Fruit fly (Drosophila melanogaster): ENCODE data around the gene Arp5.

Gene Arp5

DNA sequence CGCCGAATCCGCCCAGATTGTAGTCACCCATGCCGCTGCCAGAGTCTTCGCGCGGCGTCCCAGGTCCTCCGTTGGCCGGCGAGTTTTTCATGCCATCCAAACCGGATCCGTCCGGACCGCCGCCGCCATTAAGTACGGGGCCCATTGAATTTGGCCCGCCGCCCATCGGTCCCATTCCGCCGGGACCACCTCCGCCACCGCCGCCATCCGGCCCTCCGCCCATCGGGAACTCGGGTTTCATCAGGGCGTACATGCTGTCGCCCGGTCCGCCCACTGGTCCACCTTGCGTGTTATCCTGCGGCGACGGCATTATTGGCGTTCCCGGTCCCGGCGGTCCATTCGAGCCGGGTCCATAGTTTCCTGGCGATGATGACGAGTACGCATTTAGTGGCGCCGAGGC, 10.0 kb downstream of the Arp5 start:
- TF ChIP-seq Dfd (GFP tag; optimal IDR thresholded peaks at IDR 0.05) (peak; percentile 97), usp (GFP tag; optimal IDR thresholded peaks at IDR 0.05) (no peak)

DNA sequence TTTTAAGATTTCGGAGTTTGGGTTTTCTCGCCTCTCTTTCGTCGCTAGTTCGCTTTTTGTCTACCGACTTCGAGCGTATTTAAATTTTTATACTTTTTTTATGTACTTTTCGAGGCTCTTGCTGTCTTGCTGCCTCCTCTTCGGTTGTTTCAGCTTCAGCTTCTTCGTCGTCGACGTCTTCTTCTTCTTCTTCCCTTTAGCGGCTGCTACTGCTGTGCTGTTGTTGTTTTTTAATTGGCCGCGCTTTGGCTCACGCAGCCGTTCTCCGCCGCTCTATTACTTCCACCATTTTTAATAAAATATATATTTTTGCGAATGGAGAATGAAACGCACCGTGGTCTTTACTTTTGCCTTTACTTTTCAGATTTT, 11.3 kb downstream of the Arp5 start:
- TF ChIP-seq Dif (GFP tag; optimal IDR thresholded peaks at IDR 0.05; ENCODE audit: partially characterized antibody) = no peak
- no peak for TF ChIP-seq Rel (GFP tag; optimal IDR thresholded peaks at IDR 0.05)
- TF ChIP-seq Rel (tag; optimal IDR thresholded peaks at IDR 0.05) = no peak
- TF ChIP-seq Hr83 (GFP tag; optimal IDR thresholded peaks at IDR 0.05; ENCODE audit: poor library complexity, severe bottlenecking) = no peak
- no peak for TF ChIP-seq sage (GFP tag; optimal IDR thresholded peaks at IDR 0.05)
- TF ChIP-seq HLH106 (tag; optimal IDR thresholded peaks at IDR 0.05) = no peak
- TF ChIP-seq usp (GFP tag; optimal IDR thresholded peaks at IDR 0.05) = no peak
- TF ChIP-seq Vsx2 (GFP tag; optimal IDR thresholded peaks at IDR 0.05; ENCODE audit: partially characterized antibody) = no peak
- no peak for TF ChIP-seq N (GFP tag; optimal IDR thresholded peaks at IDR 0.05)
- TF ChIP-seq br (GFP tag; optimal IDR thresholded peaks at IDR 0.05) = no peak
- TF ChIP-seq dl (GFP tag; optimal IDR thresholded peaks at IDR 0.05; ENCODE audit: insufficient read depth in 1 of 2, partially characterized antibody in 2 of 2) = no peak
- no peak for TF ChIP-seq fru (GFP tag; optimal IDR thresholded peaks at IDR 0.05)

- TF ChIP-seq CrebA (GFP tag; optimal IDR thresholded peaks at IDR 0.05; ENCODE audit: borderline replicate concordance) (no peak), br (GFP tag; optimal IDR thresholded peaks at IDR 0.05) (no peak), h (GFP tag; optimal IDR thresholded peaks at IDR 0.05) (peak; percentile 63), Rel (GFP tag; optimal IDR thresholded peaks at IDR 0.05) (peak; percentile 89), Rel (tag; optimal IDR thresholded peaks at IDR 0.05) (peak; percentile 58), woc (GFP tag; optimal IDR thresholded peaks at IDR 0.05) (peak; percentile 66), tai (GFP tag; optimal IDR thresholded peaks at IDR 0.05) (no peak), Hr83 (GFP tag; optimal IDR thresholded peaks at IDR 0.05; ENCODE audit: poor library complexity, severe bottlenecking) (peak; percentile 77), lola (GFP tag; optimal IDR thresholded peaks at IDR 0.05) (no peak), dmrt93B (GFP tag; optimal IDR thresholded peaks at IDR 0.05) (peak; percentile 56), Myc (optimal IDR thresholded peaks at IDR 0.05) (no peak), Abd-B (GFP tag; optimal IDR thresholded peaks at IDR 0.05) (no peak), GATAd (GFP tag; optimal IDR thresholded peaks at IDR 0.05) (no peak), foxo (GFP tag; optimal IDR thresholded peaks at IDR 0.05) (peak; percentile 65 to 89), Mio (GFP tag; optimal IDR thresholded peaks at IDR 0.05) (no peak), OdsH (GFP tag; optimal IDR thresholded peaks at IDR 0.05) (peak; percentile 8), Hnf4 (GFP tag; optimal IDR thresholded peaks at IDR 0.05) (peak; percentile 8), dl (GFP tag; optimal IDR thresholded peaks at IDR 0.05; ENCODE audit: insufficient read depth in 1 of 2, partially characterized antibody in 2 of 2) (peak; percentile 94 to 95), Dfd (GFP tag; optimal IDR thresholded peaks at IDR 0.05) (no peak), brk (GFP tag; optimal IDR thresholded peaks at IDR 0.05) (no peak), Dif (GFP tag; optimal IDR thresholded peaks at IDR 0.05; ENCODE audit: partially characterized antibody) (peak; percentile 97), rgr (GFP tag; optimal IDR thresholded peaks at IDR 0.05) (peak; percentile 33), N (GFP tag; optimal IDR thresholded peaks at IDR 0.05) (peak; percentile 94), ey (GFP tag; optimal IDR thresholded peaks at IDR 0.05) (peak; percentile 27), Sp1 (GFP tag; optimal IDR thresholded peaks at IDR 0.05) (peak; percentile 60), Vsx2 (GFP tag; optimal IDR thresholded peaks at IDR 0.05; ENCODE audit: partially characterized antibody) (peak; percentile 92), HLH106 (tag; optimal IDR thresholded peaks at IDR 0.05) (peak; percentile 53), pan (optimal IDR thresholded peaks at IDR 0.05) (no peak), psq (GFP tag; optimal IDR thresholded peaks at IDR 0.05) (peak; percentile 94), Jra (GFP tag; optimal IDR thresholded peaks at IDR 0.05) (peak; percentile 9), dsf (GFP tag; optimal IDR thresholded peaks at IDR 0.05; ENCODE audit: borderline replicate concordance) (no peak), usp (GFP tag; optimal IDR thresholded peaks at IDR 0.05) (no peak), sv (GFP tag; optimal IDR thresholded peaks at IDR 0.05) (peak; percentile 48), sage (GFP tag; optimal IDR thresholded peaks at IDR 0.05) (peak; percentile 80), CG32264 (GFP tag; optimal IDR thresholded peaks at IDR 0.05) (peak; percentile 18), fru (GFP tag; optimal IDR thresholded peaks at IDR 0.05) (peak; percentile 68), CG9705 (GFP tag; optimal IDR thresholded peaks at IDR 0.05) (no peak), jim (GFP tag; optimal IDR thresholded peaks at IDR 0.05) (peak; percentile 77), Hr78 (GFP tag; optimal IDR thresholded peaks at IDR 0.05) (peak; percentile 58)
These were observed 11.9 kb downstream of the Arp5 start for dm6 chr3R:18196991-18197801.

Measured in whole organism, wandering third instar larva.